Fruit fly (Drosophila melanogaster) S2 (cell line): Measurements from ENCODE around the gene CG1116.

Source experiments
- CG8478 ChIP-seq: fragments of >200 bp; optimal IDR thresholded peaks from 2 replicates; lab custom pipeline; 2018
- CTCF ChIP-seq, 2 experiments: fragments of >200 bp; optimal IDR thresholded peaks; 2 replicates each; lab custom pipeline; 2018

Gene CG1116

dm6 chr3R:5246950-5247349 lies 27.5 kb downstream of the CG1116 start:
- TF ChIP-seq CTCF (optimal IDR thresholded peaks at IDR 0.05; lab: Kevin White, UChicago) (no peak), CG8478 (lab: Kevin White, UChicago) (no peak)

dm6 chr3R:5249308-5249707 lies 29.9 kb downstream of the CG1116 start:
- TF ChIP-seq CTCF (optimal IDR thresholded peaks at IDR 0.05; lab: Kevin White, UChicago) (no peak), CG8478 (lab: Kevin White, UChicago) (no peak)

- TF ChIP-seq CG8478 (lab: Kevin White, UChicago) (no peak), CTCF (optimal IDR thresholded peaks at IDR 0.05; lab: Kevin White, UChicago) (no peak)
Observed at dm6 chr3R:5250530-5251242, 31.2 kb downstream of the CG1116 start.

dm6 chr3R:5251243-5251865 lies 31.9 kb downstream of the CG1116 start, which contains the start of gene CtsF:
TSS of gene CtsF (minus strand) at chr3R:5251745.
- TF ChIP-seq CG8478 (lab: Kevin White, UChicago) (no peak), CTCF (optimal IDR thresholded peaks at IDR 0.05; lab: Kevin White, UChicago) (no peak)

- no peak for TF ChIP-seq CG8478 (lab: Kevin White, UChicago)
- TF ChIP-seq CTCF (optimal IDR thresholded peaks at IDR 0.05; lab: Kevin White, UChicago) = no peak
Observed at dm6 chr3R:5252853-5253252, 33.4 kb downstream of the CG1116 start, which contains the start of gene CG1113. TSS of gene CG1113 (plus strand) at chr3R:5253153.

- no peak for TF ChIP-seq CG8478 (lab: Kevin White, UChicago)
- no peak for TF ChIP-seq CTCF (optimal IDR thresholded peaks at IDR 0.05; lab: Kevin White, UChicago)
Observed at dm6 chr3R:5256462-5257146, 37.1 kb downstream of the CG1116 start, which contains the start of the genes Enoph and Hph. TSS of gene Enoph (minus strand) at chr3R:5256681. TSS of gene Hph (plus strand) at chr3R:5257037.

- TF ChIP-seq CTCF (optimal IDR thresholded peaks at IDR 0.05; lab: Kevin White, UChicago) = no peak
- TF ChIP-seq CG8478 (lab: Kevin White, UChicago) = no peak
Observed at dm6 chr3R:5257147-5257487, 37.7 kb downstream of the CG1116 start.

dm6 chr3R:5261262-5261661 lies 41.8 kb downstream of the CG1116 start:
- TF ChIP-seq CTCF (optimal IDR thresholded peaks at IDR 0.05; lab: Kevin White, UChicago) = no peak
- TF ChIP-seq CG8478 (lab: Kevin White, UChicago) = no peak

dm6 chr3R:5261996-5262535 lies 42.6 kb downstream of the CG1116 start:
- TF ChIP-seq CTCF (optimal IDR thresholded peaks at IDR 0.05; lab: Kevin White, UChicago) (no peak), CG8478 (lab: Kevin White, UChicago) (no peak)

- TF ChIP-seq CG8478 (lab: Kevin White, UChicago) (no peak), CTCF (optimal IDR thresholded peaks at IDR 0.05; lab: Kevin White, UChicago) (no peak)
Observed at dm6 chr3R:5262592-5262991, 43.1 kb downstream of the CG1116 start, which contains the start of gene Tim17a2. TSS of gene Tim17a2 (minus strand) at chr3R:5262692.

- TF ChIP-seq CTCF (optimal IDR thresholded peaks at IDR 0.05; lab: Kevin White, UChicago) (no peak), CG8478 (lab: Kevin White, UChicago) (no peak)
Observed at dm6 chr3R:5263311-5264250, 44.1 kb downstream of the CG1116 start.

dm6 chr3R:5264251-5265098 lies 45.0 kb downstream of the CG1116 start:
- no peak for TF ChIP-seq CG8478 (lab: Kevin White, UChicago)
- no peak for TF ChIP-seq CTCF (optimal IDR thresholded peaks at IDR 0.05; lab: Kevin White, UChicago)

- TF ChIP-seq CTCF (optimal IDR thresholded peaks at IDR 0.05; lab: Kevin White, UChicago) (no peak), CG8478 (lab: Kevin White, UChicago) (no peak)
Observed at dm6 chr3R:5266282-5266681, 46.8 kb downstream of the CG1116 start.
